Fruit fly (Drosophila melanogaster): ENCODE results near the gene ko.

ko gene

DNA sequence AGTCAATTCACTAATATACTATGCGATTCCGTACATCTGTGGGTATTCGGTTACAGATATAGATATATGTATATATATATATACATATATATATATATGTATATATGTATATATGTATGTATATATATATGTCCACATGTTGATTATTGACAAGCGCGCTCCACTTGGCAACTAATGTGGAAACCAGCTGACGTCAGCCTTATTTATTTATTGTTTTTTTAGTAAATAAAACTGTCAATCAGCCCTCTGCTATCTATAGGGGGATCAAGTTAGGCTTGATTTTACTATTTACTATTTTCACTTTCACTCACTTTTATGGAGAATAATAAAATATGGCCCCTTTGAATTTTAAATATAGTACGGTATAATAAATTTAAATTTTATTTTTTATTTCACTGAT, 44.0 kb upstream of the ko start:
- TF ChIP-seq dsf (GFP tag; optimal IDR thresholded peaks at IDR 0.05; ENCODE audit: borderline replicate concordance) (no peak), jim (GFP tag; optimal IDR thresholded peaks at IDR 0.05) (no peak), woc (GFP tag; optimal IDR thresholded peaks at IDR 0.05) (no peak), h (GFP tag; optimal IDR thresholded peaks at IDR 0.05) (no peak), brk (GFP tag; optimal IDR thresholded peaks at IDR 0.05) (no peak), OdsH (GFP tag; optimal IDR thresholded peaks at IDR 0.05) (no peak), dmrt93B (GFP tag; optimal IDR thresholded peaks at IDR 0.05) (no peak), tai (GFP tag; optimal IDR thresholded peaks at IDR 0.05) (no peak), rgr (GFP tag; optimal IDR thresholded peaks at IDR 0.05) (no peak), GATAd (GFP tag; optimal IDR thresholded peaks at IDR 0.05) (no peak), CG32264 (GFP tag; optimal IDR thresholded peaks at IDR 0.05) (no peak), usp (GFP tag; optimal IDR thresholded peaks at IDR 0.05) (no peak), Abd-B (GFP tag; optimal IDR thresholded peaks at IDR 0.05) (no peak), Hr78 (GFP tag; optimal IDR thresholded peaks at IDR 0.05) (no peak), ey (GFP tag; optimal IDR thresholded peaks at IDR 0.05) (no peak), pan (optimal IDR thresholded peaks at IDR 0.05) (no peak), Dfd (GFP tag; optimal IDR thresholded peaks at IDR 0.05) (no peak), sv (GFP tag; optimal IDR thresholded peaks at IDR 0.05) (no peak)

DNA sequence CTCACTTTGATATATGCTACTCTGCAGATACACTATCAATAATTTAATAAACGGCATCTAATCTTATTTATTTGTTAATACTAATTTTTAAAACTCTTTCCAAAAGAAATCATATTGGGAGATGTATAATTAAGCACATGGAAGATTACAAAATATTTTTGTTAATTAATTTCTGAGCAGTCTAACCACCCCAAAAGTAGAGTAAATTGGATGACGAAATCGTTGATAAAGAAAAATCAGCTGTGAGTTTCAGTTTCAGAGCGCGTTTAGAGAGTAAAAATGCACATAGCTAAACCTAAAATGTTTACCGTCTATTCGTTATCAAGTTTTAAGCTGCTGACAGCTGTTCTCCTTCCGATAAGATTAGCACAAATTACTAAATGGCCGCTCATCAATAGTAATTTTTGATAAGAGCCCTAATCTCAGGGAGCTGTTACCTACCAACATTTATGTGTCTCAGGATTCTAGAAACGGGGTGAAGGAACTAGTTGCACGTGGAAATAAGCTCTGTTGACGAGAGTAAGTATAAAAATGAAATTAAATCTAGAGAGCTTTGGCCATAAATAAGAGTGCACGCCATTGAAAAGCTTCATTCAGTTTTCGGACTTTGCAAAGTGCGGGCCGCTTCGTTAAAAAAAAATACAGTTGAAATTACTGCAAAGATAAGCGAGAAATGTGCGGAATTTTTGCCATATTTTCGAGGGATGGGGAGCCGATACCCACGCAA, 41.7 kb upstream of the ko start, which contains the start of the genes chb and AsnS:
Gene chb (plus strand): TSS at position 327 of the 727 bp plus-strand sequence.
Gene AsnS (plus strand): TSS at position 592 of the 727 bp plus-strand sequence.
- TF ChIP-seq lola (GFP tag; optimal IDR thresholded peaks at IDR 0.05) (no peak), rgr (GFP tag; optimal IDR thresholded peaks at IDR 0.05) (peak; percentile 92), br (GFP tag; optimal IDR thresholded peaks at IDR 0.05) (peak; percentile 77), psq (GFP tag; optimal IDR thresholded peaks at IDR 0.05) (peak; percentile 65), OdsH (GFP tag; optimal IDR thresholded peaks at IDR 0.05) (peak; percentile 86), CG32264 (GFP tag; optimal IDR thresholded peaks at IDR 0.05) (peak; percentile 64), GATAd (GFP tag; optimal IDR thresholded peaks at IDR 0.05) (no peak), dsf (GFP tag; optimal IDR thresholded peaks at IDR 0.05; ENCODE audit: borderline replicate concordance) (peak; percentile 44), Mio (GFP tag; optimal IDR thresholded peaks at IDR 0.05) (no peak), CrebA (GFP tag; optimal IDR thresholded peaks at IDR 0.05; ENCODE audit: borderline replicate concordance) (peak; percentile 41), N (GFP tag; optimal IDR thresholded peaks at IDR 0.05) (no peak), Abd-B (GFP tag; optimal IDR thresholded peaks at IDR 0.05) (no peak), dl (GFP tag; optimal IDR thresholded peaks at IDR 0.05; ENCODE audit: insufficient read depth in 1 of 2, partially characterized antibody in 2 of 2) (peak in 1 of 2 experiments; percentile 8), Hr78 (GFP tag; optimal IDR thresholded peaks at IDR 0.05) (no peak), fru (GFP tag; optimal IDR thresholded peaks at IDR 0.05) (peak; percentile 71), usp (GFP tag; optimal IDR thresholded peaks at IDR 0.05) (no peak), ey (GFP tag; optimal IDR thresholded peaks at IDR 0.05) (peak; percentile 83), Vsx2 (GFP tag; optimal IDR thresholded peaks at IDR 0.05; ENCODE audit: partially characterized antibody) (no peak), jim (GFP tag; optimal IDR thresholded peaks at IDR 0.05) (no peak), Rel (GFP tag; optimal IDR thresholded peaks at IDR 0.05) (no peak), Rel (tag; optimal IDR thresholded peaks at IDR 0.05) (peak; percentile 9), Dfd (GFP tag; optimal IDR thresholded peaks at IDR 0.05) (no peak), Jra (GFP tag; optimal IDR thresholded peaks at IDR 0.05) (peak; percentile 42), Hr83 (GFP tag; optimal IDR thresholded peaks at IDR 0.05; ENCODE audit: poor library complexity, severe bottlenecking) (peak; percentile 35), HLH106 (tag; optimal IDR thresholded peaks at IDR 0.05) (peak; percentile 87), h (GFP tag; optimal IDR thresholded peaks at IDR 0.05) (peak; percentile 87), Dif (GFP tag; optimal IDR thresholded peaks at IDR 0.05; ENCODE audit: partially characterized antibody) (no peak), dmrt93B (GFP tag; optimal IDR thresholded peaks at IDR 0.05) (peak; percentile 52), sv (GFP tag; optimal IDR thresholded peaks at IDR 0.05) (no peak), Hnf4 (GFP tag; optimal IDR thresholded peaks at IDR 0.05) (peak; percentile 82), Sp1 (GFP tag; optimal IDR thresholded peaks at IDR 0.05) (peak; percentile 88), foxo (GFP tag; optimal IDR thresholded peaks at IDR 0.05) (peak in 1 of 2 experiments; percentile 87), woc (GFP tag; optimal IDR thresholded peaks at IDR 0.05) (peak; percentile 87), tai (GFP tag; optimal IDR thresholded peaks at IDR 0.05) (no peak), Myc (optimal IDR thresholded peaks at IDR 0.05) (no peak), brk (GFP tag; optimal IDR thresholded peaks at IDR 0.05) (peak; percentile 47), CG9705 (GFP tag; optimal IDR thresholded peaks at IDR 0.05) (no peak), pan (optimal IDR thresholded peaks at IDR 0.05) (no peak), sage (GFP tag; optimal IDR thresholded peaks at IDR 0.05) (peak; percentile 38)
